Worm (Caenorhabditis elegans) whole organism, young adult: ENCODE results near the gene rsf-1.

Experiments used
- C06A6.2 ChIP-seq: fragments of 200-800 bp; sonication (Bioruptor generic); conservative IDR thresholded peaks from 2 replicates; pipeline ENCODE4 v1.3.6; 2022; ENCODE audit warnings: missing genetic modification characterization, missing compliant biosample characterization
- F23B12.7 ChIP-seq: sonication (generic microtip); optimal IDR thresholded peaks from 2 replicates; lab custom pipeline; 2017; ENCODE audit warnings: missing genetic modification characterization, mild to moderate bottlenecking, missing compliant biosample characterization, antibody characterized with exemption, moderate library complexity; ENCODE audit not compliant: insufficient read depth
- F49E8.2 ChIP-seq: sonication (generic microtip); optimal IDR thresholded peaks from 3 replicates; lab custom pipeline; 2017; ENCODE audit warnings: missing genetic modification characterization, mild to moderate bottlenecking, missing compliant biosample characterization, antibody characterized with exemption, moderate library complexity; ENCODE audit not compliant: insufficient read depth
- F57A8.1 ChIP-seq: fragments of 200-800 bp; sonication (Bioruptor generic); optimal IDR thresholded peaks from 2 replicates; lab custom pipeline; 2018; ENCODE audit warnings: mild to moderate bottlenecking, missing genetic modification characterization, moderate library complexity, missing compliant biosample characterization
- K12H6.12 ChIP-seq: fragments of 200-800 bp; sonication (Bioruptor generic); optimal IDR thresholded peaks from 2 replicates; lab custom pipeline; 2018; ENCODE audit warnings: mild to moderate bottlenecking, missing genetic modification characterization, missing compliant biosample characterization
- T07F8.4 ChIP-seq: sonication (generic microtip); optimal IDR thresholded peaks from 2 replicates; lab custom pipeline; 2016; ENCODE audit warnings: mild to moderate bottlenecking, missing genetic modification characterization, moderate library complexity, missing compliant biosample characterization
- athp-1 ChIP-seq: sonication (generic microtip); optimal IDR thresholded peaks from 2 replicates; lab custom pipeline; 2017; ENCODE audit warnings: mild to moderate bottlenecking, missing genetic modification characterization, missing compliant biosample characterization
- attf-6 ChIP-seq: fragments of 200-800 bp; sonication (Bioruptor generic); IDR thresholded peaks from 2 replicates; pipeline ENCODE4 v1.3.6; 2022; ENCODE audit warnings: missing genetic modification reagents, missing genetic modification characterization, missing compliant biosample characterization
- bed-1 ChIP-seq: fragments of 200-800 bp; sonication (Bioruptor generic); IDR thresholded peaks from 2 replicates; pipeline ENCODE4 v1.3.6; 2022; ENCODE audit warnings: missing genetic modification reagents, missing genetic modification characterization, missing compliant biosample characterization
- ccch-3 ChIP-seq: fragments of 200-800 bp; sonication (Bioruptor generic); optimal IDR thresholded peaks from 2 replicates; lab custom pipeline; 2018; ENCODE audit warnings: mild to moderate bottlenecking, missing genetic modification characterization, missing compliant biosample characterization
- cebp-1 ChIP-seq, 2 experiments: fragments of 200-800 bp in 1 of 2; sonication (Bioruptor generic) in 1 of 2; sonication (generic microtip) in 1 of 2; IDR thresholded peaks in 1 of 2; optimal IDR thresholded peaks in 1 of 2; 2 replicates each; pipeline versions ENCODE4 v1.3.6 to Lab custom; 2017 to 2022; ENCODE audit warnings: missing compliant biosample characterization in 2 of 2, missing genetic modification characterization in 2 of 2, mild to moderate bottlenecking in 1 of 2, missing genetic modification reagents in 1 of 2, moderate library complexity in 1 of 2
- ceh-27 ChIP-seq: fragments of 200-800 bp; sonication (Bioruptor generic); optimal IDR thresholded peaks from 2 replicates; lab custom pipeline; 2018; ENCODE audit warnings: mild to moderate bottlenecking, missing genetic modification characterization, moderate library complexity, missing compliant biosample characterization
- chd-7 ChIP-seq: sonication (generic microtip); optimal IDR thresholded peaks from 2 replicates; lab custom pipeline; 2016; ENCODE audit warnings: mild to moderate bottlenecking, missing genetic modification characterization, moderate library complexity, missing compliant biosample characterization
- dox-1 ChIP-seq: fragments of 200-800 bp; sonication (Bioruptor generic); IDR thresholded peaks from 2 replicates; pipeline ENCODE4 v1.3.6; 2022; ENCODE audit warnings: missing genetic modification reagents, missing genetic modification characterization, missing compliant biosample characterization
- dpff-1 ChIP-seq: sonication (generic microtip); optimal IDR thresholded peaks from 2 replicates; lab custom pipeline; 2017; ENCODE audit warnings: mild to moderate bottlenecking, missing genetic modification characterization, missing compliant biosample characterization
- ekl-4 ChIP-seq: fragments of 200-800 bp; sonication (Bioruptor generic); IDR thresholded peaks from 2 replicates; pipeline ENCODE4 v1.3.6; 2022; ENCODE audit warnings: missing genetic modification reagents, missing genetic modification characterization, missing compliant biosample characterization
- fkh-3 ChIP-seq: sonication (generic microtip); optimal IDR thresholded peaks from 2 replicates; lab custom pipeline; 2016; ENCODE audit warnings: mild to moderate bottlenecking, missing genetic modification characterization, missing compliant biosample characterization
- hlh-12 ChIP-seq: sonication (generic microtip); optimal IDR thresholded peaks from 2 replicates; lab custom pipeline; 2016; ENCODE audit warnings: missing genetic modification characterization, missing compliant biosample characterization
- hlh-26 ChIP-seq: fragments of 200-800 bp; sonication (Bioruptor generic); conservative IDR thresholded peaks from 2 replicates; pipeline ENCODE4 v1.3.6; 2022; ENCODE audit warnings: missing genetic modification reagents, missing genetic modification characterization, missing compliant biosample characterization
- hsf-1 ChIP-seq: fragments of 200-800 bp; sonication (Bioruptor generic); IDR thresholded peaks from 2 replicates; pipeline ENCODE4 v1.3.6; 2022; ENCODE audit warnings: missing genetic modification reagents, missing genetic modification characterization, missing compliant biosample characterization
- lsy-27 ChIP-seq: sonication (generic microtip); optimal IDR thresholded peaks from 2 replicates; lab custom pipeline; 2017; ENCODE audit warnings: missing genetic modification characterization, mild to moderate bottlenecking, missing compliant biosample characterization, antibody characterized with exemption, missing genotype, borderline replicate concordance; ENCODE audit not compliant: insufficient read depth
- madf-10 ChIP-seq: sonication (generic microtip); optimal IDR thresholded peaks from 2 replicates; lab custom pipeline; 2016; ENCODE audit warnings: mild to moderate bottlenecking, missing genetic modification characterization, missing compliant biosample characterization
- madf-3 ChIP-seq: fragments of 200-800 bp; sonication (Bioruptor generic); IDR thresholded peaks from 2 replicates; pipeline ENCODE4 v1.3.6; 2022; ENCODE audit warnings: missing genetic modification reagents, missing genetic modification characterization, missing compliant biosample characterization
- madf-6 ChIP-seq: fragments of 200-800 bp; sonication (Bioruptor generic); IDR thresholded peaks from 2 replicates; pipeline ENCODE4 v1.3.6; 2022; ENCODE audit warnings: missing genetic modification reagents, missing genetic modification characterization, missing compliant biosample characterization
- mxl-1 ChIP-seq: sonication (generic microtip); optimal IDR thresholded peaks from 2 replicates; lab custom pipeline; 2016; ENCODE audit warnings: missing genetic modification characterization, missing compliant biosample characterization
- nfyb-1 ChIP-seq: fragments of 200-800 bp; sonication (Bioruptor generic); IDR thresholded peaks from 2 replicates; pipeline ENCODE4 v1.3.6; 2022; ENCODE audit warnings: missing genetic modification reagents, missing genetic modification characterization, missing compliant biosample characterization
- nhr-27 ChIP-seq: fragments of 200-800 bp; sonication (Bioruptor generic); optimal IDR thresholded peaks from 2 replicates; lab custom pipeline; 2018; ENCODE audit warnings: mild to moderate bottlenecking, missing genetic modification characterization, moderate library complexity, missing compliant biosample characterization
- pbrm-1 ChIP-seq: fragments of 200-800 bp; sonication (Bioruptor generic); IDR thresholded peaks from 2 replicates; pipeline ENCODE4 v1.3.6; 2022; ENCODE audit warnings: missing genetic modification reagents, missing genetic modification characterization, missing compliant biosample characterization
- snpc-1.3 ChIP-seq: sonication (generic microtip); optimal IDR thresholded peaks from 2 replicates; lab custom pipeline; 2017; ENCODE audit warnings: missing genetic modification characterization, mild to moderate bottlenecking, missing compliant biosample characterization, antibody characterized with exemption, moderate library complexity, missing genotype, missing genetic modification reagents; ENCODE audit not compliant: insufficient read depth
- snpc-3.4 ChIP-seq: sonication (generic microtip); optimal IDR thresholded peaks from 2 replicates; lab custom pipeline; 2017; ENCODE audit warnings: missing genetic modification characterization, mild to moderate bottlenecking, missing compliant biosample characterization, antibody characterized with exemption, moderate library complexity, missing genotype, missing genetic modification reagents
- tlf-1 ChIP-seq: fragments of 200-800 bp; sonication (Bioruptor generic); optimal IDR thresholded peaks from 2 replicates; lab custom pipeline; 2018; ENCODE audit warnings: mild to moderate bottlenecking, missing genetic modification characterization, missing compliant biosample characterization
- zim-3 ChIP-seq: sonication (generic microtip); optimal IDR thresholded peaks from 2 replicates; lab custom pipeline; 2017; ENCODE audit warnings: mild to moderate bottlenecking, missing genetic modification characterization, moderate library complexity, missing compliant biosample characterization
- ztf-6 ChIP-seq: fragments of 200-800 bp; sonication (Bioruptor generic); IDR thresholded peaks from 2 replicates; pipeline ENCODE4 v1.3.6; 2022; ENCODE audit warnings: missing genetic modification reagents, missing genetic modification characterization, missing compliant biosample characterization

rsf-1 gene

DNA sequence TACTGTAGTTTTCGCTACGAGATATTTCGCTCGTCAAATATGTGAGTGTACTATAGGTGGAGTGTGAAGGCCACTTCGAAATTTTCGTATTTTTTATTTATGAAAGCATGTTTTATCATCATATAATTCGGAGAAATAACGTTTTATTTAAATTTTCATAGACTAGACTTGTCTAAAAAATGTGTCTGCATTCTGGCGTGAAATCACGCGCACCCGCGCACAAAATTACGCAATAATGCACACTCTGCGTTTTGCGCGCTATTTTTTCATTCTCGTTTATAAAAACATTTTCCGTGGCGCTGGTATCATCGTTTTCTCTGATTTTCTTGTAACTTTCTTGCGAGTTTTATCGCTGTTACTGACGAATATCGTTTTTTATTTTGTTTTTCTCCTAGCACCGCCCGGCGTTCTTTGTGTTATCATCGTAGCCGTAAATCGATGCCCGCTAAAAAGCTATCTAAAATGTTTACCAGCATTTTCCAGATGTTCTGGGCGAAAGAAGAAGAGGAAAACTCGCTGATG lies 8.9 kb upstream of the rsf-1 start, which contains the start of gene saps-1 (continued):
- TF ChIP-seq cebp-1 (GFP tag; IDR thresholded peaks at IDR 0.05; lab: Robert Waterston, UW), result peak; percentile 55; the same call in 1 of the 2 replicates
- TF ChIP-seq cebp-1 (tag; optimal IDR thresholded peaks at IDR 0.05; lab: Kevin White, UChicago), result peak; percentile 87
- TF ChIP-seq dox-1 (GFP tag; lab: Robert Waterston, UW), result peak; percentile 77
- no peak for TF ChIP-seq madf-10 (tag; lab: Kevin White, UChicago)
- no peak for TF ChIP-seq mxl-1 (tag; lab: Kevin White, UChicago)
- TF ChIP-seq K12H6.12 (tag; lab: Kevin White, UChicago), result no peak
- peak; percentile 45 for TF ChIP-seq snpc-1.3 (tag; lab: Kevin White, UChicago)
- TF ChIP-seq madf-3 (GFP tag; lab: Robert Waterston, UW), result 0 out of 2 replicates have a peak, but pooled peaks have one; percentile 35

DNA sequence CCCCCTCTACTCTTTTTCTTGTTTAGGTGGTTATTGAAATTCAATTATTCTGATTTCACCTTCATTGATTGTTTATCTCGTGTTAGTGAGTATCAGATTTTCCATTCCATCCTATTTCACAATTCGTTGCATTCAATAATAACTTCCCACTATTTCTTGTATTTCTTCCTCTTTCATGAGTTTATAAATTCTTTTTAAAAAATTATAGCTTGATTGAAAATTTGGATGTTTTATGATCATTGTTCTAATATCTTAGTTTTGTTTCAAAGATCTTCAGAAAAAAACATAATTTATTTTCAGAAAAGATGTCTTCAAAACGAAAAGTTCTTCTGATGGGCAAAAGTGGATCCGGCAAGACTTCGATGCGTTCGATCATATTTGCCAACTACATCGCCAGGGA lies 5.1 kb upstream of the rsf-1 start, which contains the start of gene raga-1:
TSS of gene raga-1 (plus strand) at position 301 of the 400 bp plus-strand sequence.
- peak; percentile 0 for TF ChIP-seq snpc-3.4 (tag; lab: Kevin White, UChicago)
- no peak for TF ChIP-seq cebp-1 (GFP tag; IDR thresholded peaks at IDR 0.05; lab: Robert Waterston, UW)
- TF ChIP-seq cebp-1 (tag; optimal IDR thresholded peaks at IDR 0.05; lab: Kevin White, UChicago), result peak; percentile 15
- TF ChIP-seq ekl-4, result no peak
- 0 out of 2 replicates have a peak, but pooled peaks have one; percentile 37 for TF ChIP-seq pbrm-1

DNA sequence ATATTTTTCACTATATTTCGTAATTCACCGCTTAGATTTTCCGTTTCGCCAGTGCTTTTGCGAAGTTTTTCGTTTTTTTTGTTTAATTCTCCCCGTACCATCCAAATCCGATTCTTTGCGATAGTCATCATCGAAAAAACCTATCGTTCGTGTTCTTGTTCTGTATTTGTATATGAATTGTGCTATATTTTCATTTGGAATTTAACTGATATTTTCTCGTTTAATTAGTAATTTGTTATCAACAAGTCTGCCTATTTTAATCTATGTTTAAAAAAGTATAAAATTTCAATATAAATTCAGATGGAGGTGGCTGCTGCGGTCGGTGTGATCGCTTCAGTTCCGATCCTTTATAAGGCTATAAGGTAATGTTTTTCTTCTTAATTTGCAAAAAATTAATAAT lies 3.6 kb upstream of the rsf-1 start, which contains the start of gene samp-1:
TSS of gene samp-1 (plus strand) at position 301 of the 400 bp plus-strand sequence.
- TF ChIP-seq hlh-26 (no peak), snpc-1.3 (tag; lab: Kevin White, UChicago) (peak; percentile 9), madf-6 (GFP tag; lab: Robert Waterston, UW) (peak; percentile 42; the same call in 1 of the 2 replicates), F23B12.7 (tag; lab: Kevin White, UChicago) (no peak)

DNA sequence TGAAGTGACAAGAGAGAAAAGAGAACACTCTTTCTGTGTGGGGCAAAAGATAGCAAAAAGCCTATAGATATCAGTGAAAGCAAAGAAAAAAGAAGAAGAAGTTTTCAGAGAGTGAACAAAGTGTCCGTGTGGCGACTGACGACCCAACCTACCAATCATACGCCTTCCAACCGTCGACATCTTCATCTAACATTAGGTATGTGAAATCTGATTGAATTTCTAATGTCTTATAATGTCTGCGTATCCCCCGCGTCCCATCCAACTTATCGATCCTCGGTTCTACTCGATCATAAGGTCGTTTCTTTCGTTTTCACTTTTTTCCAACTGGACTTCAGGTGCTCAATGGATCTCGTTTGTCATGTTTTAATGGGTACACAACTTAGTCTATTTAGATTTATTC lies 1.1 kb downstream of the rsf-1 start:
- no peak for TF ChIP-seq C06A6.2 (GFP tag; lab: Robert Waterston, UW)

DNA sequence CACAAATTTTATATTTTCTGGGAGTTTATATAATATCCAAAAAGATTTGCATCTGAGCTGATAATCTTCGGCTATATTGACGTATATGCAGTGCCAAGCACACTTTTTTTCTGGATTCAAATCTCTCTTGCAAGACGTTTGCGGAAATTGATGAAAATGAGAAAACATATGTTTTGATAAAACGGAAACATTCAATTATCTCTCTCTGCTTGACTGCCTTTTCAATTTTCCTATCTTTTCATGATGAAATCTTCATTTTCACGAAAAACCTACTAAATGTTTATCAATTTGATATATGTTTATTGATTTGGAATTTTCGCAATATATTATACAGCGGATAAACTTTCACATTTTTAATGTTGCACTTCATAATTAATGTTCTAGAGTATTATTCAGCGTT lies 1.8 kb downstream of the rsf-1 start:
- TF ChIP-seq chd-7 (tag; lab: Kevin White, UChicago), result no peak
- no peak for TF ChIP-seq zim-3
- TF ChIP-seq ceh-27 (GFP tag; lab: Kevin White, UChicago), result no peak
- TF ChIP-seq, all 124 proteins: peak for 0

DNA sequence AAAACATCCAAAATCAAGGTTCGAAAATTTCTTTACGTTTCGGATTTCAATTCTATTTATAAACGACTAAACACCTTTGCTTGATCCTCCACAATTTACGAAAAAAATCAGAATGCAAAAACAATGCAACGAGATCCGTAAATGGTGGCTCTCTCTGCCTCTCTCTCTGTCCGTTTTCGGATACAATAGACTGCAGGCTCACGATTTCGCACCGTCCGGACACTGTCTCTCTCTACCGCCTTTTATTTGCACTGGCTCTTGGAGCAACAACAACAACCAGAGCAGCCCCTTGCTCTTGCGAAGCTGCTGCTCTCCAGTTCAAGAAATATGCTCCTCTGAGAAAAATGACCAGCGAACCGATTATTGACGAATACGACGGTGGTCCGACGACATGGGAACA lies 6.0 kb downstream of the rsf-1 start, which contains the start of gene T24F1.7:
TSS of gene T24F1.7 (plus strand) at position 301 of the 400 bp plus-strand sequence.
- TF ChIP-seq ccch-3, result no peak
- no peak for TF ChIP-seq ekl-4
- no peak for TF ChIP-seq fkh-3 (tag; lab: Kevin White, UChicago)

DNA sequence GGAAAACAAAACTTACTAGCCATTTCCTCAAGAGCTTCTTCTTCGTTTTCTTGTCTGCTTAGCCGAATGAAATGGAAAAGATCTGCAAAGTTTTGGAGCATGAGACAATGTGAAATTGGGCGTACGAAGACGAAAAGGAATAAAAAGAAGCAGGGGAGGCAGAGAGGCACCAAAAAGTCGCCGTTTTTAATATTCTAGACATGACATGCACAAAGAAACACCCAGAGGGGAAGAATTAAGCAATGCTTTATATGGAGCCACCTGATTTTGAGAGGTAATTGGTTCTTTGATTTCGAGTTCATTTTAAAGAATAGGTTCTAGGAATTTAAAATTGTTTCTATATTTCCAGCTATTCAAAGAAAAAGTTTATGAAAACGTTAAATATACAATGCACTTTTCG lies 8.0 kb downstream of the rsf-1 start, which contains the start of gene T24F1.4:
TSS of gene T24F1.4 (minus strand) at position 101 of the 400 bp plus-strand sequence.
- TF ChIP-seq attf-6 (GFP tag; lab: Robert Waterston, UW) (no peak), T07F8.4 (tag; lab: Kevin White, UChicago) (no peak), hlh-12 (no peak), tlf-1 (GFP tag; lab: Kevin White, UChicago) (no peak), bed-1 (GFP tag; lab: Robert Waterston, UW) (no peak), F57A8.1 (GFP tag; lab: Kevin White, UChicago) (no peak), F49E8.2 (tag; lab: Kevin White, UChicago) (no peak), lsy-27 (no peak), hsf-1 (GFP tag; lab: Robert Waterston, UW) (no peak), nfyb-1 (GFP tag; lab: Robert Waterston, UW) (no peak), pbrm-1 (no peak), dpff-1 (tag; lab: Kevin White, UChicago) (no peak), athp-1 (tag; lab: Kevin White, UChicago) (no peak), ztf-6 (GFP tag; lab: Robert Waterston, UW) (no peak), nhr-27 (tag; lab: Kevin White, UChicago) (no peak)
